Fruit fly (Drosophila melanogaster) whole organism, embryonic: ENCODE data around the gene CG15347.

Experiments
- Blimp-1 ChIP-seq: fragments of 200-800 bp; sonication (Bioruptor generic); optimal IDR thresholded peaks from 3 replicates; lab custom pipeline; 2018; ENCODE audit warnings: missing biosample characterization, missing genetic modification characterization, mild to moderate bottlenecking, moderate library complexity, missing genetic modification reagents
- CG12942 ChIP-seq: fragments of 200-800 bp; sonication (Bioruptor generic); optimal IDR thresholded peaks from 3 replicates; lab custom pipeline; 2016; ENCODE audit warnings: missing biosample characterization, missing genetic modification characterization
- CG14710 ChIP-seq: fragments of 200-800 bp; sonication (Bioruptor generic); optimal IDR thresholded peaks from 3 replicates; lab custom pipeline; 2019; ENCODE audit warnings: missing biosample characterization, mild to moderate bottlenecking, missing genetic modification characterization, moderate library complexity
- CG4707 ChIP-seq: fragments of 200-800 bp; sonication (Bioruptor generic); optimal IDR thresholded peaks from 2 replicates; lab custom pipeline; 2018; ENCODE audit warnings: missing biosample characterization, mild to moderate bottlenecking, missing genetic modification characterization, moderate library complexity
- CG7745 ChIP-seq: fragments of 200-800 bp; sonication (Bioruptor generic); optimal IDR thresholded peaks from 2 replicates; lab custom pipeline; 2018; ENCODE audit warnings: missing biosample characterization, mild to moderate bottlenecking, missing genetic modification characterization, moderate library complexity
- Chrac-16 ChIP-seq: fragments of 200-800 bp; sonication (Bioruptor generic); optimal IDR thresholded peaks from 3 replicates; lab custom pipeline; 2016; ENCODE audit warnings: missing biosample characterization, missing genetic modification characterization
- Xbp1 ChIP-seq: fragments of 200-800 bp; sonication (Bioruptor generic); optimal IDR thresholded peaks from 3 replicates; lab custom pipeline; 2016; ENCODE audit warnings: missing biosample characterization, mild to moderate bottlenecking, missing genetic modification characterization
- insv ChIP-seq, 2 experiments: fragments of 200-800 bp; sonication (Bioruptor generic); optimal IDR thresholded peaks; 3 replicates each; lab custom pipeline; 2016 to 2018; ENCODE audit warnings: missing biosample characterization in 2 of 2, missing genetic modification characterization in 2 of 2
- so ChIP-seq: fragments of 200-800 bp; sonication (Bioruptor generic); IDR thresholded peaks from 3 replicates; pipeline ENCODE4 v1.3.6; 2022; ENCODE audit warnings: missing biosample characterization, missing genetic modification characterization

DNA sequence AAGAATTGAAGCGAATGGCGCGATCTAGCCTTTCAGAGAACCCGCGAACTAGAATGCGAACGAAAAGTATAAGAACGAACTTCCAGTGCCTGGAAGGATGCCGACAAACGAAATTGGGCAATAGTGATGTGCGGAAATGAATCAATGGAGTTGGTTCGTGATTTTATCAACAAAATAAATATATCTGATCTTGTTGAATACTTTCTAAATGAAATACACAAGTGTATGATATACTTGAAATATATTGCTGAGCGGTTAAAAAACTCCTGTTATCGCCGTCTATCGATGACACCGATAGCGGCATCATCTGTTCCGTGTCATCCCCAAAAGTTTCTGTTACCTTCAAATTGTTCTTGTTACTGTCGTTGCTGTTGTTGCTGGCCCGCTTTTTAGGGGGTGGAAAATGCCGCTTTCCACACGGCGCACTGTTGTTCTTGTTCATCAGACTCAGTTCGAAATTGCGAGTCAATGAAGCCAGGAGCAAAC is 28.8 kb upstream of the CG15347 start, which contains the start of gene otu:
- TF ChIP-seq CG7745 (no peak), CG4707 (GFP tag; lab: Kevin White, UChicago) (no peak), CG14710 (no peak), insv (GFP tag; optimal IDR thresholded peaks at IDR 0.05; lab: Kevin White, UChicago) (no peak), CG12942 (no peak), Blimp-1 (no peak), so (GFP tag; lab: Robert Waterston, UW) (no peak), Xbp1 (no peak), Chrac-16 (GFP tag; lab: Kevin White, UChicago) (no peak)
